Fruit fly (Drosophila melanogaster): ENCODE data around the gene CG31279.

Gene CG31279

DNA sequence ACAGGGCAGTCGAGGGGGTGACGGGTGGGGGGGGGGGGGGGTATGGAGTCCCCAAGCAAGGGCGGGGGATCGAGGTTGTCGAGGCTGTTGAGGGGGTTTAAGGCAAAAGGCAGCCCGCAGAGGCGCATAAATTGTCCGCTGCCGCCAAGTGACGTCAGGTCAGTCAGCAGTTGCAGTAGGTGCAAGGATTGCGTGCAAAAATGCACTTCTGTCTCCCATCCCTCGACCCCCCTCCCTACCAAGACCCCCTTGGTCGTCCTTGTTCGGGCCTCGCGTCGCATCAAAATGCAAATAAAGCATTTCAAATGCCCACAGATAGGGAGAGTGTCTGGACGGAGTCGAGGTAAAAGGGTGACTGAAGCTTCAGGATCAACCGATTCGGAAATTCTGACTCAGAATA, 14.0 kb upstream of the CG31279 start:
- TF ChIP-seq fd96Cb (tag; optimal IDR thresholded peaks at IDR 0.05) (no peak), CG7357 (GFP tag; IDR thresholded peaks at IDR 0.05) (no peak), CG6254 (GFP tag; optimal IDR thresholded peaks at IDR 0.05) (no peak), zen2 (GFP tag; IDR thresholded peaks at IDR 0.05; ENCODE audit: partially characterized antibody) (no peak), Sry-β (GFP tag; optimal IDR thresholded peaks at IDR 0.05) (no peak), CG11398 (GFP tag; optimal IDR thresholded peaks at IDR 0.05) (no peak), wek (GFP tag; optimal IDR thresholded peaks at IDR 0.05) (no peak), CG9215 (GFP tag; IDR thresholded peaks at IDR 0.05) (no peak), CG32532 (GFP tag; IDR thresholded peaks at IDR 0.05) (no peak), vvl (GFP tag; IDR thresholded peaks at IDR 0.05) (no peak), CG6765 (GFP tag; optimal IDR thresholded peaks at IDR 0.05) (no peak), gce (GFP tag; IDR thresholded peaks at IDR 0.05) (no peak), ab (GFP tag; optimal IDR thresholded peaks at IDR 0.05) (no peak), Fer2 (tag; optimal IDR thresholded peaks at IDR 0.05) (no peak), Ada2b (GFP tag; IDR thresholded peaks at IDR 0.05) (no peak), Atf-2 (GFP tag; optimal IDR thresholded peaks at IDR 0.05) (no peak), odd (GFP tag; optimal IDR thresholded peaks at IDR 0.05) (no peak), D19B (GFP tag; optimal IDR thresholded peaks at IDR 0.05) (no peak), phol (tag; optimal IDR thresholded peaks at IDR 0.05) (no peak), CG3281 (GFP tag; optimal IDR thresholded peaks at IDR 0.05) (no peak)

DNA sequence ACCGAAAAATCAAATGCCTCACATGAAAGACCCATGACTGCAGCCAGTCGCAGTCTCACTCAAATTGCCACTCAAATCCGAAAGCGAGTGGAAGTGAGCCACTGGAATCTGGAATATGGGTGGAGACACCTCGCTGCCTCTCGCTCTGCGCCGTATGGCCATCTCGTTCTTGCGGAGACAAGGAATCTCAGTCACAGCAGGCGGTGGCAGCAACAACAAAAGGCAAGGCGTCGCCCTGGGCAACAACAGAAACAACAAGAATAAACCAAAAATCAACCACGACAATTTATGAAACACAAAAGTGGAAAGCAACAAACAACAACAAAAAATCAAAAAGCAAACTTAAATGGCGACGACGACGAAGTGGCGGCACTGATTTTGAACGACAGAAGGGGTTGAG, 7.2 kb upstream of the CG31279 start:
- no peak for TF ChIP-seq Med (GFP tag)
- peak; percentile 59 for TF ChIP-seq CG8478 (optimal IDR thresholded peaks at IDR 0.05)
- no peak for TF ChIP-seq CG10147 (GFP tag; optimal IDR thresholded peaks at IDR 0.05)
- TF ChIP-seq D (optimal IDR thresholded peaks at IDR 0.05), result no peak
- peak; percentile 53 for TF ChIP-seq D (GFP tag; optimal IDR thresholded peaks at IDR 0.05)
- TF ChIP-seq NC2α (GFP tag; optimal IDR thresholded peaks at IDR 0.05), result no peak
- no peak for TF ChIP-seq YL-1 (GFP tag; optimal IDR thresholded peaks at IDR 0.05)
- peak; percentile 37 for TF ChIP-seq nom (GFP tag; optimal IDR thresholded peaks at IDR 0.05)
- TF ChIP-seq Xrp1 (GFP tag; IDR thresholded peaks at IDR 0.05), result no peak
- TF ChIP-seq dm (GFP tag; optimal IDR thresholded peaks at IDR 0.05), result no peak
- peak; percentile 12 for TF ChIP-seq phol (tag; optimal IDR thresholded peaks at IDR 0.05)
- no peak for TF ChIP-seq Hsf (GFP tag; optimal IDR thresholded peaks at IDR 0.05)
- peak; percentile 10 for TF ChIP-seq twi (tag; optimal IDR thresholded peaks at IDR 0.05)
- TF ChIP-seq sim (GFP tag; IDR thresholded peaks at IDR 0.05), result no peak
- no peak for TF ChIP-seq rib (GFP tag; IDR thresholded peaks at IDR 0.05)
- peak; percentile 88 for TF ChIP-seq pfk (GFP tag; optimal IDR thresholded peaks at IDR 0.05)
- no peak for TF ChIP-seq CG17361 (GFP tag; IDR thresholded peaks at IDR 0.05)
- TF ChIP-seq CG1792 (GFP tag; optimal IDR thresholded peaks at IDR 0.05), result no peak
- TF ChIP-seq D19A (tag; optimal IDR thresholded peaks at IDR 0.05), result no peak
- TF ChIP-seq CG10321 (GFP tag; IDR thresholded peaks at IDR 0.05), result peak; percentile 92
- peak; percentile 36 for TF ChIP-seq ewg (GFP tag; optimal IDR thresholded peaks at IDR 0.05)
- no peak for TF ChIP-seq CG17912 (GFP tag; optimal IDR thresholded peaks at IDR 0.05)
- no peak for TF ChIP-seq kni (GFP tag; optimal IDR thresholded peaks at IDR 0.05)
- TF ChIP-seq NFAT (GFP tag; IDR thresholded peaks at IDR 0.05), result no peak
- TF ChIP-seq Adf1 (GFP tag; IDR thresholded peaks at IDR 0.05), result peak; percentile 59
- peak; percentile 78; the same call in 1 of the 2 replicates for TF ChIP-seq seq (GFP tag; IDR thresholded peaks at IDR 0.05)
- TF ChIP-seq z (GFP tag; IDR thresholded peaks at IDR 0.05), result peak; percentile 98
- TF ChIP-seq CG1832 (GFP tag; optimal IDR thresholded peaks at IDR 0.05), result peak; percentile 90
- TF ChIP-seq tna (GFP tag; IDR thresholded peaks at IDR 0.05; ENCODE audit: partially characterized antibody), result peak; percentile 52; the same call in 1 of the 2 replicates
- TF ChIP-seq CG2678 (tag; optimal IDR thresholded peaks at IDR 0.05), result no peak
- peak; percentile 98 for TF ChIP-seq CG4360 (GFP tag; IDR thresholded peaks at IDR 0.05)
- peak; percentile 42; the same call in 1 of the 2 replicates for TF ChIP-seq Rfx (GFP tag; IDR thresholded peaks at IDR 0.05)
- no peak for TF ChIP-seq CG1529 (GFP tag; optimal IDR thresholded peaks at IDR 0.05)
- TF ChIP-seq gem (tag; optimal IDR thresholded peaks at IDR 0.05), result no peak

Measured in whole organism, embryonic.